Worm (Caenorhabditis elegans) whole organism, L1 larva: ENCODE results near the gene tag-123.

Experiments
- C34B4.2 ChIP-seq: sonication (generic microtip); optimal IDR thresholded peaks from 2 replicates; lab custom pipeline; 2017; ENCODE audit warnings: mild to moderate bottlenecking, missing genetic modification characterization, missing compliant biosample characterization
- Y116A8C.19 ChIP-seq: sonication (generic microtip); optimal IDR thresholded peaks from 2 replicates; lab custom pipeline; 2016; ENCODE audit warnings: missing compliant biosample characterization, missing genetic modification characterization, borderline replicate concordance
- ama-1 ChIP-seq: fragments of 150-350 bp; optimal IDR thresholded peaks from 2 replicates; lab custom pipeline; 2014
- blmp-1 ChIP-seq: fragments of 150-350 bp; optimal IDR thresholded peaks from 2 replicates; lab custom pipeline; 2014; ENCODE audit warnings: missing biosample characterization, missing genetic modification characterization
- ceh-8 ChIP-seq: fragments of 200-800 bp; sonication (Bioruptor generic); optimal IDR thresholded peaks from 2 replicates; lab custom pipeline; 2018; ENCODE audit warnings: mild to moderate bottlenecking, missing genetic modification characterization, moderate library complexity, missing compliant biosample characterization
- ceh-82 ChIP-seq, 3 experiments: fragments of 150-350 bp in 1 of 3; sonication (generic microtip) in 2 of 3; optimal IDR thresholded peaks; 2 replicates each; lab custom pipeline; 2014 to 2017; ENCODE audit warnings: missing biosample characterization in 3 of 3, missing genetic modification characterization in 3 of 3
- ces-1 ChIP-seq: fragments of 150-350 bp; optimal IDR thresholded peaks from 2 replicates; lab custom pipeline; 2014; ENCODE audit warnings: missing biosample characterization, missing genetic modification reagents, missing genetic modification characterization
- dpl-1 ChIP-seq, 3 experiments: fragments of 150-350 bp in 2 of 3; sonication (generic microtip) in 1 of 3; optimal IDR thresholded peaks; 2 replicates each; lab custom pipeline; 2014 to 2017; ENCODE audit warnings: missing biosample characterization in 3 of 3, missing genetic modification characterization in 3 of 3, missing genetic modification reagents in 3 of 3
- efl-1 ChIP-seq, 4 experiments: fragments of 150-350 bp; optimal IDR thresholded peaks in 3 of 4; peaks in 1 of 4; 1 replicate in 1 of 4; 2 replicates in 3 of 4; lab custom pipeline; 2014; ENCODE audit warnings: missing biosample characterization in 2 of 4, missing genetic modification characterization in 2 of 4, missing genetic modification reagents in 2 of 4
- efl-3 ChIP-seq: fragments of 200-800 bp; sonication (Bioruptor generic); optimal IDR thresholded peaks from 2 replicates; lab custom pipeline; 2018; ENCODE audit warnings: mild to moderate bottlenecking, missing genetic modification characterization, missing compliant biosample characterization
- egl-27 ChIP-seq, 2 experiments: fragments of 150-350 bp in 1 of 2; sonication (generic microtip); optimal IDR thresholded peaks; 3 replicates each; lab custom pipeline; 2017 to 2018; ENCODE audit warnings: missing biosample characterization in 2 of 2, missing genetic modification characterization in 2 of 2, missing genetic modification reagents in 2 of 2
- elt-2 ChIP-seq: sonication (generic microtip); optimal IDR thresholded peaks from 2 replicates; lab custom pipeline; 2016; ENCODE audit warnings: missing genetic modification characterization, mild to moderate bottlenecking, inconsistent platforms, missing compliant biosample characterization, missing genetic modification reagents
- elt-3 ChIP-seq, 6 experiments: fragments of 150-350 bp in 1 of 6; sonication (generic microtip); optimal IDR thresholded peaks; 2 replicates each; lab custom pipeline; 2017 to 2018; ENCODE audit warnings: missing biosample characterization in 6 of 6, missing genetic modification characterization in 6 of 6, inconsistent platforms in 1 of 6
- fkh-4 ChIP-seq: sonication (generic microtip); optimal IDR thresholded peaks from 2 replicates; lab custom pipeline; 2016; ENCODE audit warnings: missing compliant biosample characterization, missing genetic modification characterization, borderline replicate concordance
- fkh-8 ChIP-seq: sonication (generic microtip); optimal IDR thresholded peaks from 2 replicates; lab custom pipeline; 2016; ENCODE audit warnings: mild to moderate bottlenecking, missing genetic modification characterization, missing compliant biosample characterization
- hlh-17 ChIP-seq: fragments of 200-800 bp; sonication (Bioruptor generic); optimal IDR thresholded peaks from 2 replicates; lab custom pipeline; 2018; ENCODE audit warnings: missing genetic modification characterization, mild to moderate bottlenecking, missing compliant biosample characterization, moderate library complexity, borderline replicate concordance
- lin-13 ChIP-seq: fragments of 150-350 bp; optimal IDR thresholded peaks from 2 replicates; lab custom pipeline; 2014; ENCODE audit warnings: missing biosample characterization, missing genetic modification reagents, missing genetic modification characterization
- lin-14 ChIP-seq: fragments of 200-800 bp; sonication (Bioruptor generic); optimal IDR thresholded peaks from 2 replicates; lab custom pipeline; 2018; ENCODE audit warnings: mild to moderate bottlenecking, missing genetic modification characterization, moderate library complexity, missing compliant biosample characterization
- lin-39 ChIP-seq: fragments of 150-350 bp; optimal IDR thresholded peaks from 2 replicates; lab custom pipeline; 2014; ENCODE audit warnings: missing biosample characterization, missing genetic modification reagents, missing genetic modification characterization
- lsy-2 ChIP-seq, 2 experiments: fragments of 150-350 bp; optimal IDR thresholded peaks; 2 replicates each; lab custom pipeline; 2014; ENCODE audit warnings: missing biosample characterization in 2 of 2, missing genetic modification characterization in 2 of 2
- mep-1 ChIP-seq: fragments of 150-350 bp; optimal IDR thresholded peaks from 2 replicates; lab custom pipeline; 2014; ENCODE audit warnings: missing biosample characterization, missing genetic modification characterization
- nhr-12 ChIP-seq: sonication (generic microtip); optimal IDR thresholded peaks from 2 replicates; lab custom pipeline; 2017; ENCODE audit warnings: missing biosample characterization, missing genetic modification characterization
- nhr-237 ChIP-seq: fragments of 150-350 bp; optimal IDR thresholded peaks from 2 replicates; lab custom pipeline; 2014; ENCODE audit warnings: missing biosample characterization, missing genetic modification characterization
- nhr-28 ChIP-seq: fragments of 150-350 bp; optimal IDR thresholded peaks from 2 replicates; lab custom pipeline; 2014; ENCODE audit warnings: missing biosample characterization, missing genetic modification characterization
- skn-1 ChIP-seq: fragments of 150-350 bp; optimal IDR thresholded peaks from 2 replicates; lab custom pipeline; 2014; ENCODE audit warnings: missing biosample characterization, missing genetic modification characterization
- snpc-4 ChIP-seq: fragments of 150-350 bp; optimal IDR thresholded peaks from 2 replicates; lab custom pipeline; 2014; ENCODE audit warnings: missing biosample characterization, missing genetic modification characterization
- unc-86 ChIP-seq: sonication (generic microtip); optimal IDR thresholded peaks from 2 replicates; lab custom pipeline; 2016; ENCODE audit warnings: missing genetic modification characterization, missing compliant biosample characterization
- zip-4 ChIP-seq: fragments of 200-800 bp; sonication (Bioruptor generic); optimal IDR thresholded peaks from 2 replicates; lab custom pipeline; 2018; ENCODE audit warnings: mild to moderate bottlenecking, missing genetic modification characterization, moderate library complexity, missing compliant biosample characterization
- ztf-11 ChIP-seq, 2 experiments: sonication (generic microtip); optimal IDR thresholded peaks; 2 replicates each; lab custom pipeline; 2016 to 2017; ENCODE audit warnings: missing genetic modification characterization in 2 of 2, missing biosample characterization in 1 of 2, missing compliant biosample characterization in 1 of 2

Gene tag-123

DNA sequence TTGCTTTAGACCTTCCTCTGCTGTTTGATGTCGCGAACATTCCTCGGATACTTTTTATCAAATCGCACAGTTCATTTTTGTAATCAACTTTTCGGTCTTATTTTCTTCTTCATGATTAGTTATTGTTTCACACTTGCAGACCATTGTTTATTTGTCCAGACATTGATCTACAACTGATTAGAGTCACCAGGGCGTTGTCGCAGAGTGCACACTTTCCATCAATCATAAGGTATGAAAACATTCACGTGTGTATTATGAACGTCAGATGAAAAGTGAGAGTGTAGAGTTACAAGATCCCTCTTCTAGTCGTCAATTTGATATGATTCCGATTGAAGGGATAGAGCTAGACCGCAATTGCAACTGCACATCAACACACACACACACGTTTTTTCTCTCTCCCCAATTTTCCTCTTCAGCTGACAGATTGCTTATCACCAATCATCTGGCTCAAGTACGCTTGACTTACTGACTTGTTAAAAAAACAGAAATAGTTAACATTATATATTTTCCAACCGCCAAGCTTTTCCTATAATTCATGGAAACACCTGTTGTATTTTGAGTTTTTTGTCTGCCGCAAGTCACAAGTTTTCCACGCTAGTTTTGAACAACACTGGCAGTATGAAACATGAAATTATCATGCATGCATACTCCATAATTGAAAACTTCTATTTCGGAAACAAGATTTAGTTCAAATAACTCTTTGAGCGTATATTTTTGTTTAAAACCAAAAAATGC, 18.3 kb upstream of the tag-123 start (continued):
- no peak for TF ChIP-seq hlh-17 (GFP tag; lab: Kevin White, UChicago)

DNA sequence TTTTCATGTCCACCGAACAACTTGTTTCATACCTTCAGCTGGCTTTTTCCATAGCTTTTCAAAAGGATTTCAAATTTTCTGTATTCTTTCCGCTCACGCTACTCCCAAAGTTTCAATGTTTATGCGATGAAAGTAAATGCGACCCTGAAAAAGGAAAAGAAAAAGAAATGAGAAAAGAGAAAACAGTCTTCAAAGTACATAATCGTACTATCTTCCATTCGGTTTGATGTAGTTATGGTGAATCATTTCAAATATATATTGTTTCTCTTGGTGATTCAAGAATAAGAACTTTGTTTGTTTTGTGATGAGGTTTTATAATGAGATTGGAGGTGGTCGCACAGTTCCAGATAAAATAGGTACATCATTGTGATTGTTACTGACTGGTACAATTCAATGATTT, 16.9 kb upstream of the tag-123 start:
- TF ChIP-seq blmp-1 (tag; lab: Kevin White, UChicago) (peak; percentile 80), fkh-4 (tag; lab: Kevin White, UChicago) (no peak)

DNA sequence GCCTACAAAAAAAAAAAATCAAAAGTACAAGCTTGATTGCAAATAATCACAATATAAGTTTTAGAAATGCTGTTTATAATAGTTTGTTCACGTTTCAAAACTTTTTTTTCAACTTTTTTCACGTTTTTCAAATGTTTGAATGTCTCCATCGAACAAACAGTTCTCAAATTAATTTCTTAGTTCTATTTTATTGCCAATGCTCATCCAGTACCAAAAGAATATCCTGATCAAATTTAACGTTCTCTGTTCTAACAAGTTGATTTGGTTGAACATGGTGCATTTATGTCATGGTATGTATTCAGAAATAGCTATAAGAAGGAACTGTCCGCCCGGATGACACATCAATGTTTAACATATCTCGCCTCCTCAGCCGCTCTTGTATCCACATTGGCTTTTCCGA, 10.5 kb upstream of the tag-123 start, which contains the start of gene kin-9:
Gene kin-9 (plus strand): TSS at position 301 of the 400 bp plus-strand sequence.
- TF ChIP-seq fkh-8 (tag; lab: Kevin White, UChicago) = no peak
- TF ChIP-seq mep-1 = no peak
- TF ChIP-seq unc-86 (tag; lab: Kevin White, UChicago) = no peak
- TF ChIP-seq nhr-237 (tag; lab: Kevin White, UChicago) = no peak
- no peak for TF ChIP-seq lin-14 (GFP tag; lab: Kevin White, UChicago)
- TF ChIP-seq ces-1 = no peak
- no peak for TF ChIP-seq fkh-4 (tag; lab: Kevin White, UChicago)
- no peak for TF ChIP-seq egl-27 (tag; optimal IDR thresholded peaks at IDR 0.05; lab: Kevin White, UChicago)
- no peak for TF ChIP-seq lin-39
- TF ChIP-seq efl-3 (GFP tag; lab: Kevin White, UChicago) = no peak
- no peak for TF ChIP-seq snpc-4 (tag; lab: Kevin White, UChicago)
- TF ChIP-seq zip-4 (GFP tag; lab: Kevin White, UChicago) = no peak
- TF ChIP-seq ama-1 (lab: Kevin White, UChicago) = no peak
- no peak for TF ChIP-seq Y116A8C.19

DNA sequence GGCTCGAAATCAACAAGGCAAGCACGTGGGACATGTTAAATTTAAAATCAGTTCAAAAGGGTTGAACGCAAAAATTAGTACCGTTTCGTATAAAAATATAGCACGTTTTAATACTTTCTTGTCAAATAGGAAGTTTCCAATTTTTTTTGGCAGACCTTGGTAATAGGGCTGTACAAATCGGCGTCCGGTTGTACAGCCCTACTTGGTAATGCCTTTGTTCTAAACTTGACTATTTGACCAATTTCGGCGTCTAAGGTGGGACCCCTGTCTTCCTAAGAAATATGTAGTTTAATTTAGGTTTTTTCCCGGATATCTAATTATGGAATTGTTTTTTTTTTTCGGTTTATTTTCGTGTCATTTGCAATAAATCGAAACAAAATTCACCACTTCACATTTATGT, 7.6 kb upstream of the tag-123 start:
- TF ChIP-seq ztf-11 (tag; optimal IDR thresholded peaks at IDR 0.05; lab: Kevin White, UChicago) (no peak), efl-1 (optimal IDR thresholded peaks at IDR 0.05; lab: Kevin White, UChicago) (no peak), efl-1 (GFP tag; optimal IDR thresholded peaks at IDR 0.05 in 1 of 2; lab: Kevin White, UChicago) (no peak), ceh-82 (tag; optimal IDR thresholded peaks at IDR 0.05; lab: Kevin White, UChicago) (no peak), lsy-2 (tag; optimal IDR thresholded peaks at IDR 0.05; lab: Kevin White, UChicago) (no peak), nhr-12 (tag; lab: Kevin White, UChicago) (no peak), nhr-28 (tag; lab: Kevin White, UChicago) (no peak), dpl-1 (GFP tag; optimal IDR thresholded peaks at IDR 0.05; lab: Kevin White, UChicago) (no peak), unc-86 (tag; lab: Kevin White, UChicago) (no peak), elt-3 (tag; optimal IDR thresholded peaks at IDR 0.05; lab: Kevin White, UChicago) (no peak), fkh-8 (tag; lab: Kevin White, UChicago) (no peak), C34B4.2 (tag; lab: Kevin White, UChicago) (no peak)

DNA sequence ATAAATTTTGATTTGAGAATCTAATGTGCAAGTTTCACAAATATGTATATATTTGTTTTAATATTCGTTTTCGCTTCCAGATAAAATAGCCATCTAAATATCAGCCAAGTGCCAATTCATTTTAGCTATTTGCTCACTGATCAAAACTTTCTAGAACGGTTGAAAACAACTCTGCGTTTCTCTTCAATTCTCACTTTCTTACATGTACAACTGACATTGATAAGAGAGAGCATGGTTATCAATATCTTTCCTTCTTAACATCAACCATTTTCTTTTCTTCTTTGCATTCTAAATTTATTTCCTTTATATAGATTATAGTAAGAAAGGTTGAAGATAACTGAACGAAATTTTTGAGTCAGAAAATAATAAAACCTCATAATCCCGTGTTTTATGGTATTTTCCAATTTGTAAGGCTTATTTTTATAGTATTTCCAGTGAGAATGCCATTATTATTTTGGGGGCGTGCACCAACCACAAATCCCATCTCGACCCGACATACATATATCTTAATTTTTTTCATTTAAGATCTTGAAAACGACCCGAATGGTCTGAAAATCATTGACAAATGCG, 6.5 kb upstream of the tag-123 start, which contains the start of gene F08F1.3:
Gene F08F1.3 (plus strand): TSS at position 520 of the 570 bp plus-strand sequence.
- TF ChIP-seq skn-1 (no peak), elt-2 (peak; percentile 52), lin-13 (no peak), ceh-8 (GFP tag; lab: Kevin White, UChicago) (no peak)
- TF ChIP-seq, all 84 proteins: peak for 1
